Worm (Caenorhabditis elegans): ENCODE results near the gene nas-10.

DNA sequence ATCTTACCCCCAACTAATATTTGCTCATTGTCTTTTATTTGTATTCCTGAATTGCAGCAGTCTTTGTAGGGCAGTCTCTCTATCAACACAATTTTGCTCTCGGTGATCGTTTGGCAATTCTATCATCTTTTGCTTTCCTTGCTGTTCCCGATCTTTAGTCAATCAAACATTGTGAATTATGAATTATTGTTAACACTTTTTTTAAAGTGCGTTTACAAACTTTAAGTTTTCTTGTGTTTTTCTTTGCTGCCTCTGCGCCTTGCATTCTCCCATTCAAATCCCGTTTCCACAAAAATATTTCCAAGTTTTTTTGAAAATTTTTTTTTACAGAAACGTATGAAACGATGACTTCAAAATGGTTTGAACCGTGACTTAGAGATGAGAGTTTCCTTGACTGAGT, 18.7 kb upstream of the nas-10 start, which contains the start of gene ver-4:
- TF ChIP-seq dao-5 (tag; optimal IDR thresholded peaks at IDR 0.05) (no peak), W03F9.2 (tag; optimal IDR thresholded peaks at IDR 0.05) (no peak), him-1 (tag; optimal IDR thresholded peaks at IDR 0.05) (no peak)

Measured in whole organism, L4/young adult.